Fruit fly (Drosophila melanogaster) whole organism, embryonic: ENCODE measurements around the gene CG32079.

Experiments
- Atf-2 ChIP-seq: fragments of 200-800 bp; sonication (Bioruptor generic); optimal IDR thresholded peaks from 2 replicates; lab custom pipeline; 2016; ENCODE audit warnings: missing biosample characterization, missing genetic modification characterization
- CG1024 ChIP-seq: fragments of 200-800 bp; sonication (Bioruptor generic); IDR thresholded peaks from 2 replicates; pipeline ENCODE4 v1.3.6; 2022; ENCODE audit warnings: missing biosample characterization, missing genetic modification characterization
- CG10565 ChIP-seq: fragments of 200-800 bp; sonication (Bioruptor generic); optimal IDR thresholded peaks from 3 replicates; lab custom pipeline; 2016; ENCODE audit warnings: missing biosample characterization, mild to moderate bottlenecking, missing genetic modification characterization
- CG12299 ChIP-seq: fragments of 200-800 bp; sonication (Bioruptor generic); optimal IDR thresholded peaks from 2 replicates; lab custom pipeline; 2018; ENCODE audit warnings: missing biosample characterization, mild to moderate bottlenecking, missing genetic modification characterization
- CG12744 ChIP-seq: fragments of 200-800 bp; sonication (Bioruptor generic); optimal IDR thresholded peaks from 2 replicates; lab custom pipeline; 2016; ENCODE audit warnings: missing biosample characterization, missing genetic modification characterization
- CG13287 ChIP-seq: fragments of 200-800 bp; sonication (Bioruptor generic); IDR thresholded peaks from 2 replicates; pipeline ENCODE4 v1.3.6; 2022; ENCODE audit warnings: missing biosample characterization, missing genetic modification characterization; ENCODE audit not compliant: partially characterized antibody
- CG14014 ChIP-seq: fragments of 200-800 bp; sonication (Bioruptor generic); IDR thresholded peaks from 2 replicates; pipeline ENCODE4 v1.3.6; 2022; ENCODE audit warnings: missing biosample characterization, missing genetic modification characterization
- CG15073 ChIP-seq: fragments of 200-800 bp; sonication (Bioruptor generic); optimal IDR thresholded peaks from 2 replicates; lab custom pipeline; 2016; ENCODE audit warnings: missing biosample characterization, missing genetic modification characterization
- CG15601 ChIP-seq: fragments of 200-800 bp; sonication (Bioruptor generic); optimal IDR thresholded peaks from 3 replicates; lab custom pipeline; 2019; ENCODE audit warnings: missing biosample characterization, mild to moderate bottlenecking, missing genetic modification characterization, moderate library complexity
- CG1603 ChIP-seq: fragments of 200-800 bp; sonication (Bioruptor generic); optimal IDR thresholded peaks from 2 replicates; lab custom pipeline; 2019; ENCODE audit warnings: missing biosample characterization, mild to moderate bottlenecking, missing genetic modification characterization, moderate library complexity
- CG16813 ChIP-seq: fragments of 200-800 bp; sonication (Bioruptor generic); IDR thresholded peaks from 3 replicates; pipeline ENCODE4 v1.3.6; 2022; ENCODE audit warnings: missing biosample characterization, missing genetic modification characterization; ENCODE audit not compliant: partially characterized antibody
- CG1792 ChIP-seq: fragments of 200-800 bp; sonication (Bioruptor generic); optimal IDR thresholded peaks from 2 replicates; lab custom pipeline; 2016; ENCODE audit warnings: missing biosample characterization, missing genetic modification characterization
- CG3065 ChIP-seq: fragments of 200-800 bp; sonication (Bioruptor generic); optimal IDR thresholded peaks from 2 replicates; lab custom pipeline; 2016; ENCODE audit warnings: missing biosample characterization, missing genetic modification characterization
- CG31441 ChIP-seq: fragments of 200-800 bp; sonication (Bioruptor generic); IDR thresholded peaks from 2 replicates; pipeline ENCODE4 v1.3.6; 2022; ENCODE audit warnings: missing biosample characterization, missing genetic modification characterization
- CG33213 ChIP-seq: fragments of 200-800 bp; sonication (Bioruptor generic); optimal IDR thresholded peaks from 3 replicates; lab custom pipeline; 2016; ENCODE audit warnings: missing biosample characterization, missing genetic modification characterization
- CG34376 ChIP-seq: fragments of 200-800 bp; sonication (Bioruptor generic); optimal IDR thresholded peaks from 2 replicates; lab custom pipeline; 2018; ENCODE audit warnings: missing biosample characterization, mild to moderate bottlenecking, missing genetic modification characterization
- CG4424 ChIP-seq: fragments of 200-800 bp; sonication (Bioruptor generic); optimal IDR thresholded peaks from 3 replicates; lab custom pipeline; 2016; ENCODE audit warnings: missing biosample characterization, missing genetic modification characterization
- CG7987 ChIP-seq: fragments of 200-800 bp; sonication (Bioruptor generic); optimal IDR thresholded peaks from 2 replicates; lab custom pipeline; 2018; ENCODE audit warnings: missing biosample characterization, mild to moderate bottlenecking, missing genetic modification characterization, moderate library complexity
- Dfd ChIP-seq, 2 experiments: fragments of >200 bp; optimal IDR thresholded peaks; 2 replicates each; lab custom pipeline; 2017; ENCODE audit warnings: missing biosample characterization in 2 of 2, missing genetic modification characterization in 2 of 2
- Fer2 ChIP-seq: fragments of 200-800 bp; sonication (Bioruptor generic); optimal IDR thresholded peaks from 2 replicates; lab custom pipeline; 2018; ENCODE audit warnings: missing biosample characterization, mild to moderate bottlenecking, missing genetic modification characterization, moderate library complexity
- Hmx ChIP-seq: fragments of 200-800 bp; sonication (Bioruptor generic); optimal IDR thresholded peaks from 2 replicates; lab custom pipeline; 2016; ENCODE audit warnings: missing biosample characterization, missing genetic modification characterization
- Jarid2 ChIP-seq: fragments of 200-800 bp; sonication (Bioruptor generic); optimal IDR thresholded peaks from 3 replicates; lab custom pipeline; 2017; ENCODE audit warnings: mild to moderate bottlenecking, missing biosample characterization, missing genetic modification reagents, missing genetic modification characterization
- Mad ChIP-seq: fragments of 200-800 bp; sonication (Bioruptor generic); optimal IDR thresholded peaks from 2 replicates; lab custom pipeline; 2016; ENCODE audit warnings: missing biosample characterization, missing genetic modification characterization
- Stat92E ChIP-seq, 3 experiments: fragments of >200 bp in 2 of 3; fragments of 200-800 bp in 1 of 3; sonication (Bioruptor generic) in 1 of 3; optimal IDR thresholded peaks; 2 replicates each; lab custom pipeline; 2017 to 2019; ENCODE audit warnings: missing biosample characterization in 3 of 3, missing genetic modification characterization in 3 of 3, mild to moderate bottlenecking in 1 of 3, moderate library complexity in 1 of 3
- TFAM ChIP-seq: fragments of 200-800 bp; sonication (Bioruptor generic); optimal IDR thresholded peaks from 2 replicates; lab custom pipeline; 2017; ENCODE audit warnings: missing biosample characterization, missing genetic modification characterization, inconsistent platforms
- al ChIP-seq: fragments of 200-800 bp; sonication (Bioruptor generic); IDR thresholded peaks from 2 replicates; pipeline ENCODE4 v1.3.6; 2022; ENCODE audit warnings: missing biosample characterization, missing genetic modification characterization
- ap ChIP-seq: fragments of 200-800 bp; sonication (Bioruptor generic); IDR thresholded peaks from 2 replicates; pipeline ENCODE4 v1.3.6; 2022; ENCODE audit warnings: missing biosample characterization, missing genetic modification characterization
- ara ChIP-seq: fragments of 200-800 bp; sonication (Bioruptor generic); IDR thresholded peaks from 2 replicates; pipeline ENCODE4 v1.3.6; 2022; ENCODE audit warnings: missing biosample characterization, missing genetic modification characterization
- ase ChIP-seq: fragments of 200-800 bp; sonication (Bioruptor generic); IDR thresholded peaks from 3 replicates; pipeline ENCODE4 v1.3.6; 2022; ENCODE audit warnings: missing biosample characterization, missing genetic modification characterization
- bowl ChIP-seq: fragments of 200-800 bp; sonication (Bioruptor generic); IDR thresholded peaks from 2 replicates; pipeline ENCODE4 v1.3.6; 2022; ENCODE audit warnings: missing biosample characterization, missing genetic modification characterization
- bsh ChIP-seq, 2 experiments: fragments of 200-800 bp; sonication (Bioruptor generic); optimal IDR thresholded peaks; 2 replicates each; lab custom pipeline; 2017 to 2018; ENCODE audit warnings: mild to moderate bottlenecking in 2 of 2, missing biosample characterization in 2 of 2, missing genetic modification characterization in 2 of 2, moderate library complexity in 1 of 2
- cas ChIP-seq: fragments of 200-800 bp; sonication (Bioruptor generic); IDR thresholded peaks from 2 replicates; pipeline ENCODE4 v1.3.6; 2022; ENCODE audit warnings: missing biosample characterization, missing genetic modification characterization
- esg ChIP-seq: fragments of 200-800 bp; sonication (Bioruptor generic); conservative IDR thresholded peaks from 2 replicates; pipeline ENCODE4 v1.3.6; 2022; ENCODE audit warnings: missing biosample characterization, missing genetic modification characterization
- gem ChIP-seq: fragments of 200-800 bp; sonication (Bioruptor generic); optimal IDR thresholded peaks from 2 replicates; lab custom pipeline; 2019; ENCODE audit warnings: missing biosample characterization, mild to moderate bottlenecking, missing genetic modification characterization, moderate library complexity
- h ChIP-seq: fragments of >200 bp; optimal IDR thresholded peaks from 2 replicates; lab custom pipeline; 2017
- jigr1 ChIP-seq: fragments of 200-800 bp; sonication (Bioruptor generic); IDR thresholded peaks from 3 replicates; pipeline ENCODE4 v1.3.6; 2022; ENCODE audit warnings: missing biosample characterization, missing genetic modification characterization
- jing ChIP-seq: fragments of 200-800 bp; sonication (Bioruptor generic); optimal IDR thresholded peaks from 2 replicates; lab custom pipeline; 2018; ENCODE audit warnings: missing biosample characterization, mild to moderate bottlenecking, missing genetic modification characterization
- nerfin-1 ChIP-seq: fragments of 200-800 bp; sonication (Bioruptor generic); optimal IDR thresholded peaks from 3 replicates; lab custom pipeline; 2019; ENCODE audit warnings: missing biosample characterization, mild to moderate bottlenecking, missing genetic modification characterization, moderate library complexity
- nmo ChIP-seq: fragments of 200-800 bp; sonication (Bioruptor generic); optimal IDR thresholded peaks from 2 replicates; lab custom pipeline; 2018; ENCODE audit warnings: missing biosample characterization, mild to moderate bottlenecking, missing genetic modification characterization, moderate library complexity
- nom ChIP-seq: fragments of 200-800 bp; sonication (Bioruptor generic); optimal IDR thresholded peaks from 2 replicates; lab custom pipeline; 2017; ENCODE audit warnings: missing biosample characterization, missing genetic modification characterization, mild to moderate bottlenecking, moderate library complexity, missing genetic modification reagents
- oc ChIP-seq: fragments of 200-800 bp; sonication (Bioruptor generic); optimal IDR thresholded peaks from 2 replicates; lab custom pipeline; 2018; ENCODE audit warnings: missing biosample characterization, mild to moderate bottlenecking, missing genetic modification characterization, moderate library complexity
- pfk ChIP-seq: fragments of 200-800 bp; sonication (Bioruptor generic); optimal IDR thresholded peaks from 2 replicates; lab custom pipeline; 2018; ENCODE audit warnings: missing biosample characterization, mild to moderate bottlenecking, missing genetic modification characterization, moderate library complexity
- phol ChIP-seq: fragments of 200-800 bp; sonication (Bioruptor generic); optimal IDR thresholded peaks from 3 replicates; lab custom pipeline; 2018; ENCODE audit warnings: missing biosample characterization, mild to moderate bottlenecking, missing genetic modification characterization, moderate library complexity
- sens ChIP-seq: fragments of 200-800 bp; sonication (Bioruptor generic); peaks from one replicate; lab custom pipeline; 2016; ENCODE audit warnings: missing biosample characterization, missing genetic modification characterization
- sug ChIP-seq: fragments of 200-800 bp; optimal IDR thresholded peaks from 2 replicates; lab custom pipeline; 2019; ENCODE audit warnings: missing biosample characterization, mild to moderate bottlenecking, missing genetic modification characterization, moderate library complexity
- zen ChIP-seq: fragments of 200-800 bp; sonication (Bioruptor generic); optimal IDR thresholded peaks from 3 replicates; lab custom pipeline; 2018; ENCODE audit warnings: missing biosample characterization, mild to moderate bottlenecking, missing genetic modification characterization, moderate library complexity
- zen2 ChIP-seq: fragments of 200-800 bp; sonication (Bioruptor generic); IDR thresholded peaks from 3 replicates; pipeline ENCODE4 v1.3.6; 2022; ENCODE audit warnings: missing biosample characterization, missing genetic modification characterization; ENCODE audit not compliant: partially characterized antibody

CG32079 gene

dm6 chr3L:11021958-11022357 is 3.4 kb upstream of the CG32079 start:
- TF ChIP-seq ase (GFP tag; lab: Robert Waterston, UW) (no peak), jigr1 (GFP tag; lab: Robert Waterston, UW) (no peak), bowl (GFP tag; lab: Robert Waterston, UW) (no peak), jing (GFP tag; lab: Kevin White, UChicago) (no peak), Atf-2 (GFP tag; lab: Kevin White, UChicago) (no peak), Dfd (GFP tag; optimal IDR thresholded peaks at IDR 0.05; lab: Kevin White, UChicago) (peak in 1 of 2 experiments; percentile 34), nom (GFP tag; lab: Kevin White, UChicago) (peak; percentile 3), bsh (GFP tag; optimal IDR thresholded peaks at IDR 0.05; lab: Kevin White, UChicago) (peak in 1 of 2 experiments; percentile 7), Mad (GFP tag; lab: Kevin White, UChicago) (no peak), Hmx (GFP tag; lab: Kevin White, UChicago) (no peak), nerfin-1 (tag; lab: Kevin White, UChicago) (no peak), esg (GFP tag; lab: Robert Waterston, UW) (no peak), ara (GFP tag; lab: Robert Waterston, UW) (no peak), CG1792 (GFP tag; lab: Kevin White, UChicago) (no peak), CG34376 (GFP tag; lab: Kevin White, UChicago) (no peak), h (lab: Kevin White, UChicago) (no peak)
- TF ChIP-seq, all 482 proteins: peak for 3

DNA sequence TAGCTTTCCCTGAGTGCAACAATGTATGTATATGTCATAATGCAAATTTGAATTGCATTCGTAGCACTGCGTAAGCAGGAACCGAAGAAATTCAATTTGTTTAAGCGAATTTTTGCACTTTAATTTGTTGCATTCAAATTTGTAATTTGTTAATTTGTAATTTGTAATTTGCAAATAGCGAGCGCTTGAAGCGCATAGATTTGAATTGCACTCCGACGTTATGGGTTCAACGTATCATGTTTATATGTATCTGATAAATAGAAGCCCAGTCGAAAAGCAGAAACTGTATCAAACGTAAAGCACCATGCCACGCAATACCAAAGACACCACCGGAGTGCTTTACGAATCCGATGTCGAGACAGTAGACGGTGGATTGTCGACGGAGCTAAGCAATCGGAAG is 2.1 kb upstream of the CG32079 start, which contains the start of gene Fad2:
Gene Fad2 (plus strand): TSS at position 301 of the 400 bp plus-strand sequence.
- no peak for TF ChIP-seq CG10565 (GFP tag; lab: Kevin White, UChicago)
- peak; percentile 1 for TF ChIP-seq sens (GFP tag; lab: Kevin White, UChicago)
- no peak for TF ChIP-seq CG4424 (GFP tag; lab: Kevin White, UChicago)
- TF ChIP-seq Fer2 (tag; lab: Kevin White, UChicago), result no peak
- TF ChIP-seq CG7987 (GFP tag; lab: Kevin White, UChicago), result no peak
- TF ChIP-seq CG12299 (tag; lab: Kevin White, UChicago), result no peak
- no peak for TF ChIP-seq zen2 (GFP tag; lab: Robert Waterston, UW)

DNA sequence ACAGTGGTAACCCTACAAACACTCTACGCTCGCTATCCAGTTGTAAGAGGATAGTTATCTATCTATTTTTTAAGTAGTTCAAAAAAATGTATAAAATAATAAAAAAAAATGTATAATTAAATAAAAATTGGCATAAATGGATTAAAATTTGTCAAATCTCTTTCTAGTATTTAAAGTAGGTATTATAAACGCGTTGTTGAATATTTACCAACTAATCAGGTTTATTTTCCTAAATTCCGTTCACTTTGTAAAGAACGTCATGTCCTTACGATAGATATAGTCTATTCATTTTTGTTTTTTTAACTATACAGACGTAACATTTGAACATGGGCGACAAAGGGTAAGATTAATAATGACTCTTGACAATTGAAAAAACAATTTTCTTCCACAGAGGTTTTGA is 1.9 kb downstream of the CG32079 start, which contains the start of gene CG32081:
Gene CG32081 (plus strand): TSS at position 301 of the 400 bp plus-strand sequence.
- no peak for TF ChIP-seq TFAM (GFP tag; lab: Kevin White, UChicago)
- TF ChIP-seq CG15073 (GFP tag; lab: Kevin White, UChicago), result no peak
- no peak for TF ChIP-seq Jarid2 (GFP tag; lab: Kevin White, UChicago)
- TF ChIP-seq al (GFP tag; lab: Robert Waterston, UW), result no peak
- TF ChIP-seq CG1024 (GFP tag; lab: Robert Waterston, UW), result no peak
- no peak for TF ChIP-seq CG13287 (GFP tag; lab: Robert Waterston, UW)
- no peak for TF ChIP-seq CG3065 (GFP tag; lab: Kevin White, UChicago)
- TF ChIP-seq CG33213 (GFP tag; lab: Kevin White, UChicago), result no peak

DNA sequence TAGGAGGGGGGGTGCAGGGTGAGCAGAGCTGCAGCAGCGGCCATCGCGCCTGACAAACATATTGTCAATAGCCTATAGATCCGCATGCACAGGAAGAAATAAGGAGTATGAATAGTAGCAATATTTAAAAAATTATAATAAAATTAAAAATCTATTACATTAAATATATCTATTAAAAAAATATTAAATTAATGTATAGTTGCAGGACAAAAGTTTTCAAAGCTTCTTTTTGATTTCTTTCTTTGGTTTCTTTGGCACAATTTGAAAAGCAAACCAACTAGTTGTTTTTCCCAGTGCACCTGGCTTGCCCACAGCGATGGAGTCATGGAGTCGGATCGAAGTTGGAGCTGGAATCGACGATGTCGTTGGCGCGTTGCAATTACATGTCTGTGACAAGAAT is 6.4 kb downstream of the CG32079 start:
- TF ChIP-seq phol (tag; lab: Kevin White, UChicago) (peak; percentile 34), CG31441 (GFP tag; lab: Robert Waterston, UW) (peak; percentile 48), Stat92E (GFP tag; optimal IDR thresholded peaks at IDR 0.05; lab: Kevin White, UChicago) (no peak), oc (no peak), zen (tag; lab: Kevin White, UChicago) (no peak), pfk (no peak), CG1603 (tag; lab: Kevin White, UChicago) (no peak), CG15601 (tag; lab: Kevin White, UChicago) (peak; percentile 2), CG12744 (no peak), gem (peak; percentile 41), sug (no peak), cas (GFP tag; lab: Robert Waterston, UW) (no peak), ap (GFP tag; lab: Robert Waterston, UW) (no peak), CG14014 (GFP tag; lab: Robert Waterston, UW) (no peak), CG16813 (no peak), nmo (GFP tag; lab: Kevin White, UChicago) (peak; percentile 10)
